1 fruit fly cellular context compared by ENCODE assay signal in genomic region chr3R:13381744-13382435, dm6.
TF ChIP-seq lines count a peak whose summit lies in the region.

TSS of gene mRpS21 (minus strand) at chr3R:13381809.
TSS of gene Droj2 (plus strand) at chr3R:13382106.

TF ChIP-seq in whole organism, embryonic, 481 proteins besides CTCF, POLR2A, EP300 and RAD21 (continued from another document and continues in another):
- peak; percentile 34 for TF ChIP-seq Fer2 (tag; optimal IDR thresholded peaks at IDR 0.05; lab: Kevin White, UChicago)
- no peak for TF ChIP-seq Ssrp (tag; optimal IDR thresholded peaks at IDR 0.05; lab: Kevin White, UChicago)
- no peak for TF ChIP-seq Blimp-1 (GFP tag; optimal IDR thresholded peaks at IDR 0.05; lab: Kevin White, UChicago)
- TF ChIP-seq YL-1 (GFP tag; optimal IDR thresholded peaks at IDR 0.05; lab: Kevin White, UChicago) = peak; percentile 3
- TF ChIP-seq inv (GFP tag; IDR thresholded peaks at IDR 0.05; lab: Robert Waterston, UW; ENCODE audit: partially characterized antibody) = 0 out of 2 replicates have a peak, but pooled peaks have one; percentile 5
- TF ChIP-seq al (GFP tag; IDR thresholded peaks at IDR 0.05; lab: Robert Waterston, UW) = peak; percentile 47; the same call in 1 of the 2 replicates
- TF ChIP-seq lola (GFP tag; optimal IDR thresholded peaks at IDR 0.05; lab: Kevin White, UChicago) = peak in 1 of 3 experiments; percentile 58
- TF ChIP-seq jing (GFP tag; optimal IDR thresholded peaks at IDR 0.05; lab: Kevin White, UChicago) = no peak
- TF ChIP-seq sd (tag; optimal IDR thresholded peaks at IDR 0.05; lab: Kevin White, UChicago) = no peak
- TF ChIP-seq CG42726 (GFP tag; IDR thresholded peaks at IDR 0.05; lab: Robert Waterston, UW; ENCODE audit: partially characterized antibody) = no peak
- no peak for TF ChIP-seq Hey (tag; optimal IDR thresholded peaks at IDR 0.05; lab: Kevin White, UChicago)
- no peak for TF ChIP-seq CG14965 (GFP tag; optimal IDR thresholded peaks at IDR 0.05; lab: Kevin White, UChicago; ENCODE audit: borderline replicate concordance)
- peak; percentile 57 for TF ChIP-seq bcd (GFP tag; optimal IDR thresholded peaks at IDR 0.05; lab: Kevin White, UChicago)
- peak in 1 of 3 experiments; percentile 63 for TF ChIP-seq Stat92E (GFP tag; optimal IDR thresholded peaks at IDR 0.05; lab: Kevin White, UChicago)
- TF ChIP-seq BEAF-32 (GFP tag; optimal IDR thresholded peaks at IDR 0.05; lab: Kevin White, UChicago) = peak; percentile 65
- peak; percentile 61 for TF ChIP-seq Xbp1 (GFP tag; optimal IDR thresholded peaks at IDR 0.05; lab: Kevin White, UChicago)
- peak; percentile 20 for TF ChIP-seq D19A (tag; optimal IDR thresholded peaks at IDR 0.05; lab: Kevin White, UChicago)
- TF ChIP-seq CG4707 (GFP tag; optimal IDR thresholded peaks at IDR 0.05; lab: Kevin White, UChicago) = no peak
- TF ChIP-seq E2f1 (GFP tag; IDR thresholded peaks at IDR 0.05; lab: Robert Waterston, UW) = peak; percentile 40; the same call in 1 of the 2 replicates
- no peak for TF ChIP-seq BtbVII (GFP tag; optimal IDR thresholded peaks at IDR 0.05; lab: Kevin White, UChicago)
- no peak for TF ChIP-seq CG17802 (tag; optimal IDR thresholded peaks at IDR 0.05; lab: Kevin White, UChicago)
- peak; percentile 84 for TF ChIP-seq stwl (tag; optimal IDR thresholded peaks at IDR 0.05; lab: Kevin White, UChicago)
- peak; percentile 15 for TF ChIP-seq CG18619 (GFP tag; optimal IDR thresholded peaks at IDR 0.05; lab: Kevin White, UChicago)
- no peak for TF ChIP-seq CG12219 (GFP tag; optimal IDR thresholded peaks at IDR 0.05; lab: Kevin White, UChicago)
- 0 out of 3 replicates have a peak, but pooled peaks have one; percentile 38 for TF ChIP-seq Dbx (GFP tag; IDR thresholded peaks at IDR 0.05; lab: Robert Waterston, UW)
- TF ChIP-seq Ets65A (GFP tag; lab: Kevin White, UChicago) = peak; percentile 93
- no peak for TF ChIP-seq ara (GFP tag; IDR thresholded peaks at IDR 0.05; lab: Robert Waterston, UW)
- no peak for TF ChIP-seq CG4360 (GFP tag; IDR thresholded peaks at IDR 0.05; lab: Robert Waterston, UW)
- peak; percentile 83 for TF ChIP-seq CG8924 (tag; optimal IDR thresholded peaks at IDR 0.05; lab: Kevin White, UChicago)
- TF ChIP-seq Hand (GFP tag; optimal IDR thresholded peaks at IDR 0.05; lab: Kevin White, UChicago) = no peak
- no peak for TF ChIP-seq CG3407 (GFP tag; optimal IDR thresholded peaks at IDR 0.05; lab: Kevin White, UChicago)
- no peak for TF ChIP-seq Doc2 (GFP tag; IDR thresholded peaks at IDR 0.05; lab: Robert Waterston, UW)
- no peak for TF ChIP-seq CG3163 (GFP tag; optimal IDR thresholded peaks at IDR 0.05; lab: Kevin White, UChicago)
- peak; percentile 74 for TF ChIP-seq CG3995 (GFP tag; optimal IDR thresholded peaks at IDR 0.05; lab: Kevin White, UChicago)
- peak; percentile 34 for TF ChIP-seq Hsf (GFP tag; optimal IDR thresholded peaks at IDR 0.05; lab: Kevin White, UChicago)
- TF ChIP-seq gsb (GFP tag; IDR thresholded peaks at IDR 0.05; lab: Robert Waterston, UW) = no peak
- no peak for TF ChIP-seq en (GFP tag; optimal IDR thresholded peaks at IDR 0.05; lab: Kevin White, UChicago)
- peak; percentile 24 for TF ChIP-seq slou (GFP tag; optimal IDR thresholded peaks at IDR 0.05; lab: Kevin White, UChicago)
- peak; percentile 37 for TF ChIP-seq Dp (GFP tag; optimal IDR thresholded peaks at IDR 0.05; lab: Kevin White, UChicago)
- TF ChIP-seq CG10431 (GFP tag; optimal IDR thresholded peaks at IDR 0.05; lab: Kevin White, UChicago) = peak; percentile 29
- no peak for TF ChIP-seq Dip2 (GFP tag; IDR thresholded peaks at IDR 0.05; lab: Robert Waterston, UW)
- peak; percentile 35 for TF ChIP-seq fd96Cb (tag; optimal IDR thresholded peaks at IDR 0.05; lab: Kevin White, UChicago)
- TF ChIP-seq eyg (GFP tag; optimal IDR thresholded peaks at IDR 0.05; lab: Kevin White, UChicago) = peak; percentile 7
- TF ChIP-seq CG6813 (GFP tag; optimal IDR thresholded peaks at IDR 0.05; lab: Kevin White, UChicago) = no peak
- TF ChIP-seq E2f2 (GFP tag; IDR thresholded peaks at IDR 0.05; lab: Robert Waterston, UW) = peak; percentile 42; the same call in 1 of the 2 replicates
- TF ChIP-seq Doc3 (GFP tag; IDR thresholded peaks at IDR 0.05; lab: Robert Waterston, UW; ENCODE audit: partially characterized antibody) = no peak
- TF ChIP-seq otp (GFP tag; IDR thresholded peaks at IDR 0.05; lab: Robert Waterston, UW) = peak; percentile 26; the same call in 1 of the 3 replicates
- TF ChIP-seq CkIIα-i1 (GFP tag; IDR thresholded peaks at IDR 0.05; lab: Robert Waterston, UW) = no peak
- TF ChIP-seq ato (GFP tag; IDR thresholded peaks at IDR 0.05; lab: Robert Waterston, UW; ENCODE audit: partially characterized antibody) = no peak
- no peak for TF ChIP-seq toy (GFP tag; IDR thresholded peaks at IDR 0.05; lab: Robert Waterston, UW)
- peak; percentile 62 for TF ChIP-seq trem (tag; optimal IDR thresholded peaks at IDR 0.05; lab: Kevin White, UChicago)
- no peak for TF ChIP-seq CG14860 (GFP tag; IDR thresholded peaks at IDR 0.05; lab: Robert Waterston, UW; ENCODE audit: partially characterized antibody)
- no peak for TF ChIP-seq Kr (GFP tag; optimal IDR thresholded peaks at IDR 0.05; lab: Kevin White, UChicago)
- no peak for TF ChIP-seq C15 (GFP tag; IDR thresholded peaks at IDR 0.05; lab: Robert Waterston, UW)
- TF ChIP-seq dpn (GFP tag; optimal IDR thresholded peaks at IDR 0.05; lab: Kevin White, UChicago) = peak; percentile 50 to 52
- peak; percentile 26 for TF ChIP-seq Antp (GFP tag; optimal IDR thresholded peaks at IDR 0.05; lab: Kevin White, UChicago)
- peak; percentile 42 to 51 for TF ChIP-seq Hr51 (GFP tag; optimal IDR thresholded peaks at IDR 0.05; lab: Kevin White, UChicago)
- peak; percentile 51 for TF ChIP-seq Scr (GFP tag; IDR thresholded peaks at IDR 0.05; lab: Robert Waterston, UW; ENCODE audit: partially characterized antibody)
- peak; percentile 52; the same call in 1 of the 2 replicates for TF ChIP-seq lmd (GFP tag; IDR thresholded peaks at IDR 0.05; lab: Robert Waterston, UW)
- TF ChIP-seq CG34422 (GFP tag; IDR thresholded peaks at IDR 0.05; lab: Robert Waterston, UW) = peak; percentile 65; the same call in 2 of the 3 replicates
- peak; percentile 31; the same call in 1 of the 2 replicates for TF ChIP-seq rib (GFP tag; IDR thresholded peaks at IDR 0.05; lab: Robert Waterston, UW)
- TF ChIP-seq Fer3 (tag; optimal IDR thresholded peaks at IDR 0.05; lab: Kevin White, UChicago) = peak; percentile 47
- peak; percentile 44 for TF ChIP-seq Dip3 (GFP tag; optimal IDR thresholded peaks at IDR 0.05; lab: Kevin White, UChicago)
- TF ChIP-seq CG14710 (tag; optimal IDR thresholded peaks at IDR 0.05; lab: Kevin White, UChicago) = peak; percentile 87
- TF ChIP-seq CG15479 (GFP tag; optimal IDR thresholded peaks at IDR 0.05; lab: Kevin White, UChicago) = no peak
- TF ChIP-seq CG13894 (tag; optimal IDR thresholded peaks at IDR 0.05; lab: Kevin White, UChicago) = peak; percentile 59
- TF ChIP-seq Ets97D (GFP tag; optimal IDR thresholded peaks at IDR 0.05; lab: Kevin White, UChicago) = peak; percentile 82
- peak; percentile 25 for TF ChIP-seq ab (GFP tag; optimal IDR thresholded peaks at IDR 0.05; lab: Kevin White, UChicago)
- no peak for TF ChIP-seq B-H1 (GFP tag; IDR thresholded peaks at IDR 0.05; lab: Robert Waterston, UW)
- no peak for TF ChIP-seq CG32767 (GFP tag; IDR thresholded peaks at IDR 0.05; lab: Robert Waterston, UW)
- TF ChIP-seq CG17361 (GFP tag; IDR thresholded peaks at IDR 0.05; lab: Robert Waterston, UW) = peak; percentile 77
- TF ChIP-seq Meics (GFP tag; optimal IDR thresholded peaks at IDR 0.05; lab: Kevin White, UChicago) = peak; percentile 29
- TF ChIP-seq CG4617 (GFP tag; optimal IDR thresholded peaks at IDR 0.05; lab: Kevin White, UChicago; ENCODE audit: borderline replicate concordance) = peak; percentile 43
- TF ChIP-seq CG12942 (GFP tag; optimal IDR thresholded peaks at IDR 0.05; lab: Kevin White, UChicago) = peak; percentile 5
- TF ChIP-seq NfI (GFP tag; optimal IDR thresholded peaks at IDR 0.05; lab: Kevin White, UChicago) = peak; percentile 30
- TF ChIP-seq CG31224 (GFP tag; IDR thresholded peaks at IDR 0.05; lab: Robert Waterston, UW) = peak; percentile 35; the same call in 1 of the 2 replicates
- peak; percentile 20 for TF ChIP-seq CG9437 (GFP tag; optimal IDR thresholded peaks at IDR 0.05; lab: Kevin White, UChicago)
- TF ChIP-seq Fer1 (GFP tag; optimal IDR thresholded peaks at IDR 0.05; lab: Kevin White, UChicago) = peak; percentile 45
- TF ChIP-seq Optix (GFP tag; IDR thresholded peaks at IDR 0.05; lab: Robert Waterston, UW) = no peak
- TF ChIP-seq CG4328 (GFP tag; optimal IDR thresholded peaks at IDR 0.05; lab: Kevin White, UChicago) = peak; percentile 21
- peak; percentile 63 for TF ChIP-seq twi (tag; optimal IDR thresholded peaks at IDR 0.05; lab: Kevin White, UChicago)
- no peak for TF ChIP-seq shn (GFP tag; optimal IDR thresholded peaks at IDR 0.05; lab: Kevin White, UChicago)
- peak; percentile 28 for TF ChIP-seq CG33213 (GFP tag; optimal IDR thresholded peaks at IDR 0.05; lab: Kevin White, UChicago)
- no peak for TF ChIP-seq jumu (GFP tag; optimal IDR thresholded peaks at IDR 0.05; lab: Kevin White, UChicago)
- peak; percentile 50 for TF ChIP-seq CG7839 (tag; optimal IDR thresholded peaks at IDR 0.05; lab: Kevin White, UChicago)
- TF ChIP-seq sima (GFP tag; optimal IDR thresholded peaks at IDR 0.05; lab: Kevin White, UChicago) = no peak
- no peak for TF ChIP-seq grn (GFP tag; optimal IDR thresholded peaks at IDR 0.05; lab: Kevin White, UChicago)
- peak; percentile 74 for TF ChIP-seq CG11504 (tag; optimal IDR thresholded peaks at IDR 0.05; lab: Kevin White, UChicago)
- TF ChIP-seq CG4820 (GFP tag; optimal IDR thresholded peaks at IDR 0.05; lab: Kevin White, UChicago) = no peak
- no peak for TF ChIP-seq Atf3 (GFP tag; optimal IDR thresholded peaks at IDR 0.05; lab: Kevin White, UChicago)
- TF ChIP-seq prd (optimal IDR thresholded peaks at IDR 0.05; lab: Kevin White, UChicago) = no peak
- TF ChIP-seq prd (GFP tag; IDR thresholded peaks at IDR 0.05; lab: Robert Waterston, UW) = peak; percentile 61
- TF ChIP-seq sr (GFP tag; IDR thresholded peaks at IDR 0.05; lab: Robert Waterston, UW) = 0 out of 3 replicates have a peak, but pooled peaks have one; percentile 19
- TF ChIP-seq tin (GFP tag; optimal IDR thresholded peaks at IDR 0.05; lab: Kevin White, UChicago) = peak; percentile 57
- peak; percentile 26 for TF ChIP-seq HHEX (GFP tag; optimal IDR thresholded peaks at IDR 0.05; lab: Kevin White, UChicago)
- no peak for TF ChIP-seq btn (GFP tag; optimal IDR thresholded peaks at IDR 0.05; lab: Kevin White, UChicago)
- TF ChIP-seq gt (GFP tag; IDR thresholded peaks at IDR 0.05; lab: Robert Waterston, UW) = no peak
- TF ChIP-seq ci (GFP tag; IDR thresholded peaks at IDR 0.05; lab: Robert Waterston, UW) = 0 out of 3 replicates have a peak, but pooled peaks have one; percentile 48
- TF ChIP-seq ac (GFP tag; optimal IDR thresholded peaks at IDR 0.05; lab: Kevin White, UChicago) = no peak
- no peak for TF ChIP-seq CG8478 (optimal IDR thresholded peaks at IDR 0.05; lab: Kevin White, UChicago)
- TF ChIP-seq HLH3B (GFP tag; IDR thresholded peaks at IDR 0.05; lab: Robert Waterston, UW) = peak; percentile 21; the same call in 1 of the 2 replicates
- no peak for TF ChIP-seq D (optimal IDR thresholded peaks at IDR 0.05; lab: Kevin White, UChicago)
- no peak for TF ChIP-seq D (GFP tag; optimal IDR thresholded peaks at IDR 0.05; lab: Kevin White, UChicago)
- peak; percentile 41 for TF ChIP-seq salm (tag; optimal IDR thresholded peaks at IDR 0.05; lab: Kevin White, UChicago)
- TF ChIP-seq CG9817 (tag; optimal IDR thresholded peaks at IDR 0.05; lab: Kevin White, UChicago) = peak; percentile 75
- TF ChIP-seq gce (GFP tag; IDR thresholded peaks at IDR 0.05; lab: Robert Waterston, UW) = no peak
- TF ChIP-seq CG12155 (GFP tag; optimal IDR thresholded peaks at IDR 0.05; lab: Kevin White, UChicago) = peak; percentile 33
- TF ChIP-seq CG10959 (GFP tag; IDR thresholded peaks at IDR 0.05; lab: Robert Waterston, UW) = no peak
- TF ChIP-seq CG30403 (GFP tag; optimal IDR thresholded peaks at IDR 0.05; lab: Kevin White, UChicago) = peak; percentile 70
- TF ChIP-seq CG4424 (GFP tag; optimal IDR thresholded peaks at IDR 0.05; lab: Kevin White, UChicago) = peak; percentile 36
- peak; percentile 57 for TF ChIP-seq CG15696 (tag; optimal IDR thresholded peaks at IDR 0.05; lab: Kevin White, UChicago)
- no peak for TF ChIP-seq Mes4 (GFP tag; optimal IDR thresholded peaks at IDR 0.05; lab: Kevin White, UChicago)
- no peak for TF ChIP-seq CG10274 (GFP tag; optimal IDR thresholded peaks at IDR 0.05; lab: Kevin White, UChicago)
- TF ChIP-seq CG10543 (GFP tag; optimal IDR thresholded peaks at IDR 0.05; lab: Kevin White, UChicago) = peak; percentile 81
- TF ChIP-seq ems (GFP tag; optimal IDR thresholded peaks at IDR 0.05; lab: Kevin White, UChicago) = peak; percentile 15
- no peak for TF ChIP-seq hth (optimal IDR thresholded peaks at IDR 0.05; lab: Kevin White, UChicago)
- TF ChIP-seq Elba2 (GFP tag; optimal IDR thresholded peaks at IDR 0.05; lab: Kevin White, UChicago) = peak; percentile 95
- TF ChIP-seq Opbp (GFP tag; IDR thresholded peaks at IDR 0.05; lab: Robert Waterston, UW; ENCODE audit: partially characterized antibody) = no peak
- TF ChIP-seq Sry-β (GFP tag; optimal IDR thresholded peaks at IDR 0.05; lab: Kevin White, UChicago) = no peak
- no peak for TF ChIP-seq cas (GFP tag; IDR thresholded peaks at IDR 0.05; lab: Robert Waterston, UW)
- TF ChIP-seq cato (GFP tag; optimal IDR thresholded peaks at IDR 0.05; lab: Kevin White, UChicago; ENCODE audit: borderline replicate concordance) = no peak
- peak; percentile 6 for TF ChIP-seq CG16863 (GFP tag; optimal IDR thresholded peaks at IDR 0.05; lab: Kevin White, UChicago)
- TF ChIP-seq CG15269 (tag; optimal IDR thresholded peaks at IDR 0.05; lab: Kevin White, UChicago) = peak; percentile 46
- TF ChIP-seq Hr39 (optimal IDR thresholded peaks at IDR 0.05; lab: Kevin White, UChicago) = no peak
- peak; percentile 97 for TF ChIP-seq CG9797 (GFP tag; optimal IDR thresholded peaks at IDR 0.05; lab: Kevin White, UChicago)
- TF ChIP-seq CG10979 (tag; optimal IDR thresholded peaks at IDR 0.05; lab: Kevin White, UChicago) = peak; percentile 38
- peak; percentile 48 for TF ChIP-seq CG18262 (tag; optimal IDR thresholded peaks at IDR 0.05; lab: Kevin White, UChicago)
- TF ChIP-seq Jarid2 (GFP tag; optimal IDR thresholded peaks at IDR 0.05; lab: Kevin White, UChicago) = peak; percentile 29
- no peak for TF ChIP-seq corto (GFP tag; optimal IDR thresholded peaks at IDR 0.05; lab: Kevin White, UChicago)
- peak; percentile 22 for TF ChIP-seq CG10209 (GFP tag; optimal IDR thresholded peaks at IDR 0.05; lab: Kevin White, UChicago)
- peak; percentile 24 for TF ChIP-seq CG1603 (tag; optimal IDR thresholded peaks at IDR 0.05; lab: Kevin White, UChicago)
